Worm (Caenorhabditis elegans): ENCODE measurements around the gene Y116A8C.24.

The Y116A8C.24 gene

DNA sequence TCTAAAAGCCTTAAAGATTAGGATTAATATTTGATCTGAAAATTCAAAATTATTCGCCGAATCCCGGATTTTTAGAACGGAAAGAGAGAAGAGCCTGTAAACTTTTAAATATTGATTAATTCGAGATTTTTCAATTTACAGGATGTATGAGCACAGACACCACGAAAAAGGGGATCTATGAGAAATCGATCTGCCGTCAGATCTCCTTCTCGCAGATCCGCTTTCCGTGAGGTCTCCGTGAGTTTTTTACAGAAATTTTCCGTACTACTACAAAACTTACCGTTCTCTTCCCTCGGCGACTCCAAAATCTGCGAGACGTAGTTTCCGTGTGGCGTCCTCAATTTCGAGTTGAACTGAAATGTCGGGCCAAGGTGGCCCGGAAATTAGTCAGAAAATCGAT is 37.5 kb upstream of the Y116A8C.24 start (continued):
- TF ChIP-seq nhr-80 (tag; optimal IDR thresholded peaks at IDR 0.05) (no peak), nhr-120 (GFP tag; IDR thresholded peaks at IDR 0.05) (no peak), snpc-4 (GFP tag; optimal IDR thresholded peaks at IDR 0.05) (no peak), snpc-4 (tag; optimal IDR thresholded peaks at IDR 0.05) (peak in 1 of 4 experiments; percentile 6), somi-1 (GFP tag; optimal IDR thresholded peaks at IDR 0.05) (no peak), hmg-20 (GFP tag; IDR thresholded peaks at IDR 0.05) (no peak), egl-18 (GFP tag; IDR thresholded peaks at IDR 0.05) (no peak)

- TF ChIP-seq B0261.1 (tag; optimal IDR thresholded peaks at IDR 0.05) (no peak), mel-28 (tag; optimal IDR thresholded peaks at IDR 0.05; ENCODE audit: borderline replicate concordance) (no peak), zfh-2 (GFP tag; conservative IDR thresholded peaks at IDR 0.05) (peak; percentile 81), T26A5.8 (tag; optimal IDR thresholded peaks at IDR 0.05) (no peak), dpl-1 (GFP tag; optimal IDR thresholded peaks at IDR 0.05) (no peak), akir-1 (GFP tag; optimal IDR thresholded peaks at IDR 0.05) (no peak), T07F8.4 (tag; optimal IDR thresholded peaks at IDR 0.05) (no peak), hlh-12 (tag; optimal IDR thresholded peaks at IDR 0.05) (no peak), bed-2 (GFP tag; IDR thresholded peaks at IDR 0.05) (no peak), B0336.3 (GFP tag; IDR thresholded peaks at IDR 0.05) (no peak), cebp-1 (GFP tag; IDR thresholded peaks at IDR 0.05) (no peak), cebp-1 (tag; optimal IDR thresholded peaks at IDR 0.05) (no peak), rec-8 (tag; optimal IDR thresholded peaks at IDR 0.05) (no peak), hsf-1 (GFP tag; IDR thresholded peaks at IDR 0.05) (no peak), ceh-79 (tag; optimal IDR thresholded peaks at IDR 0.05) (no peak), atf-7 (tag; optimal IDR thresholded peaks at IDR 0.05) (no peak), efl-1 (GFP tag; optimal IDR thresholded peaks at IDR 0.05) (no peak), F23B12.7 (tag; optimal IDR thresholded peaks at IDR 0.05; ENCODE audit: insufficient read depth) (no peak), lag-1 (GFP tag; IDR thresholded peaks at IDR 0.05) (no peak), Y67H2A.10 (GFP tag; conservative IDR thresholded peaks at IDR 0.05) (no peak), ceh-91 (GFP tag; IDR thresholded peaks at IDR 0.05) (no peak), nfya-1 (tag; optimal IDR thresholded peaks at IDR 0.05; ENCODE audit: borderline replicate concordance, insufficient read depth) (no peak), egrh-3 (GFP tag; IDR thresholded peaks at IDR 0.05) (peak; percentile 70; the same call in 1 of the 2 replicates), snpc-4 (GFP tag; optimal IDR thresholded peaks at IDR 0.05) (no peak), snpc-4 (tag; optimal IDR thresholded peaks at IDR 0.05) (no peak), F52B5.7 (tag; optimal IDR thresholded peaks at IDR 0.05) (no peak), athp-1 (tag; optimal IDR thresholded peaks at IDR 0.05) (no peak), gei-17 (GFP tag; optimal IDR thresholded peaks at IDR 0.05) (no peak), ztf-3 (GFP tag; optimal IDR thresholded peaks at IDR 0.05) (no peak), lin-54 (GFP tag; optimal IDR thresholded peaks at IDR 0.05) (no peak), repo-1 (tag; optimal IDR thresholded peaks at IDR 0.05) (peak; percentile 39), nfyb-1 (GFP tag; IDR thresholded peaks at IDR 0.05) (no peak), madf-3 (GFP tag; IDR thresholded peaks at IDR 0.05) (no peak), cebp-2 (GFP tag; IDR thresholded peaks at IDR 0.05) (0 out of 2 replicates have a peak, but pooled peaks have one; percentile 22), tlf-1 (GFP tag; optimal IDR thresholded peaks at IDR 0.05) (no peak), ceh-100 (GFP tag; IDR thresholded peaks at IDR 0.05) (no peak)
Observed at ce11 chrIV:17105578-17105977, 34.9 kb upstream of the Y116A8C.24 start.
